Worm (Caenorhabditis elegans): ENCODE results near the gene mans-3.

mans-3 gene

DNA sequence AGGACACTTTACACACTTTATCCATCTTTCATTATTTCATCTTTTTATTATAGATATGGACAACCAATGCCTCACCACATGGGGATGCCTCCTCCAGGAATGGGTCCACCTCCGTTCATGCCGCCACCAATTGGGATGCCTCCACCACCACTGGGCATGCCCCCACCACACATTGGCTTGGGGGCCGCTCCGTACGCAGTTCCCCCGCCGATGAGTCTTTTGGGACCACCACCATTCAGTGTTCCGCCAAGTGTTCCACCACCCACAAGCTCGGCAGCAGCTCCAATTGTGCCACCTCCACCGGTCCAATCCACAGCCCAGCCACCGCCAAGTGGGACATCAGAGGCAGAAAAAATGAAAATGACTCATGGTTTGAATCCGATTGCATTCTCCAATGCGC lies 49.6 kb downstream of the mans-3 start:
- no peak for TF ChIP-seq ZK546.5 (tag; optimal IDR thresholded peaks at IDR 0.05)
- TF ChIP-seq pha-4 (tag; optimal IDR thresholded peaks at IDR 0.05): no peak
- no peak for TF ChIP-seq daf-12 (tag; optimal IDR thresholded peaks at IDR 0.05)
- TF ChIP-seq nhr-12 (tag; optimal IDR thresholded peaks at IDR 0.05): no peak
- TF ChIP-seq ceh-16 (tag; optimal IDR thresholded peaks at IDR 0.05): no peak
- no peak for TF ChIP-seq jun-1 (tag; optimal IDR thresholded peaks at IDR 0.05)
- TF ChIP-seq ztf-4 (tag; optimal IDR thresholded peaks at IDR 0.05): no peak
- no peak for TF ChIP-seq tbx-2 (tag; optimal IDR thresholded peaks at IDR 0.05)
- TF ChIP-seq nhr-11 (tag; optimal IDR thresholded peaks at IDR 0.05): no peak
- TF ChIP-seq elt-3 (tag; optimal IDR thresholded peaks at IDR 0.05): no peak
- TF ChIP-seq nhr-43 (tag; optimal IDR thresholded peaks at IDR 0.05; ENCODE audit: poor library complexity, severe bottlenecking): no peak
- no peak for TF ChIP-seq ceh-9 (tag; optimal IDR thresholded peaks at IDR 0.05)
- no peak for TF ChIP-seq egl-27 (tag; optimal IDR thresholded peaks at IDR 0.05)
- TF ChIP-seq ceh-28 (tag; optimal IDR thresholded peaks at IDR 0.05): no peak

- TF ChIP-seq pha-4 (tag; optimal IDR thresholded peaks at IDR 0.05) (no peak), ztf-4 (tag; optimal IDR thresholded peaks at IDR 0.05) (no peak), unc-62 (GFP tag; optimal IDR thresholded peaks at IDR 0.05) (no peak), nhr-28 (tag; optimal IDR thresholded peaks at IDR 0.05) (no peak), zag-1 (tag; optimal IDR thresholded peaks at IDR 0.05) (no peak), nhr-23 (tag; optimal IDR thresholded peaks at IDR 0.05) (no peak), sea-2 (GFP tag; optimal IDR thresholded peaks at IDR 0.05) (no peak), tbx-2 (tag; optimal IDR thresholded peaks at IDR 0.05) (no peak)
Measured at ce11 chrX:5216063-5216462, 50.9 kb downstream of the mans-3 start, which contains the start of gene hrpa-2. TSS of gene hrpa-2 (plus strand) at chrX:5216363.

DNA sequence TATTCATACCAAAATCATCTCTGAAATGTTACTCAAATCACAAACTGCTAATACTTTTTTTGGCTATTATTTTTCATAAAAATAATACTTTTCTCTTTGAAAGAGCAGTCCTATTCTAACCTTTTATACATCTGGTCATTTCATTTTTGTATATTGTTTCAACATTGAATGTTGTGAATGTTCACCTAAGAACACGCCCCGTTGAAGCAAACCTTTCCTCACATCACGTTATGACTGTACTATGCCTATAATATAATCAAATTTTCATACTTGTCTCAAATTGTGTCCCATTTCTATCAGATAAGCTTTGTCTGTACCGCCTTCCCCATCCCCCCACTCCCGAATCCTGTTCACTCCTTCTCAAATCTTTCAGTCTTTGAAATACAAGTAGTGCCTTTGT lies 53.1 kb downstream of the mans-3 start:
- TF ChIP-seq elt-2 (tag; optimal IDR thresholded peaks at IDR 0.05): peak; percentile 3
- TF ChIP-seq nhr-28 (tag; optimal IDR thresholded peaks at IDR 0.05): no peak
- TF ChIP-seq hmg-11 (tag; optimal IDR thresholded peaks at IDR 0.05): no peak
